Worm (Caenorhabditis elegans): ENCODE results near the gene lin-52.

DNA sequence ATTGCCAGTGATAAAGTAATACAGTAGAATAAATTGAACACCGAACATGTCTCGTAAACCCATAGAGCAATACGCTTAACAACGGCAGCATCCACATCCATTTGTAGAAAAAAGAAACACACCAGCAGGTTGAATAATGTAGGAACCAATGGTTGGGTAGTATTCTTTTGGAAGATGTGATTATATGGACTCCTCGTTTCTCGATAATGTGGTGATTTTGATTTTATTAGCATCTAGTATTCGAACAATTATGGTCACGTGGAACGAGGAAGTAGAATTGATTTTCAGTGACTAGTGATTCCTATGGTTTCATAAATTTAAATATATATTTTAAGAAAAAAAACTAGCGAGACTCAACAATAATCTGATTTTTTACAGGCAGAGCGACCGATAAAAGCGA lies 28.1 kb downstream of the lin-52 start, which contains the start of gene srxa-10:
- no peak for TF ChIP-seq unc-62 (GFP tag; optimal IDR thresholded peaks at IDR 0.05)
- TF ChIP-seq elt-1 (tag; optimal IDR thresholded peaks at IDR 0.05; ENCODE audit: borderline replicate concordance, insufficient read depth): no peak
- no peak for TF ChIP-seq nhr-2 (tag; optimal IDR thresholded peaks at IDR 0.05)
- no peak for TF ChIP-seq tbx-8 (GFP tag; optimal IDR thresholded peaks at IDR 0.05)
- TF ChIP-seq nhr-237 (tag; optimal IDR thresholded peaks at IDR 0.05): no peak
- TF ChIP-seq lin-32 (GFP tag; optimal IDR thresholded peaks at IDR 0.05): no peak
- TF ChIP-seq lin-13 (tag; optimal IDR thresholded peaks at IDR 0.05): no peak
- no peak for TF ChIP-seq nhr-12 (tag; optimal IDR thresholded peaks at IDR 0.05)
- TF ChIP-seq M03D4.4 (tag; optimal IDR thresholded peaks at IDR 0.05): no peak
- no peak for TF ChIP-seq snpc-4 (tag; optimal IDR thresholded peaks at IDR 0.05)
- no peak for TF ChIP-seq nhr-76 (tag; optimal IDR thresholded peaks at IDR 0.05)
- no peak for TF ChIP-seq blmp-1 (tag; optimal IDR thresholded peaks at IDR 0.05)
- TF ChIP-seq nhr-28 (tag; optimal IDR thresholded peaks at IDR 0.05): no peak

Measured in whole organism, mixed stage, embryonic.